Worm (Caenorhabditis elegans): ENCODE data around the gene ins-22.

ins-22 gene

DNA sequence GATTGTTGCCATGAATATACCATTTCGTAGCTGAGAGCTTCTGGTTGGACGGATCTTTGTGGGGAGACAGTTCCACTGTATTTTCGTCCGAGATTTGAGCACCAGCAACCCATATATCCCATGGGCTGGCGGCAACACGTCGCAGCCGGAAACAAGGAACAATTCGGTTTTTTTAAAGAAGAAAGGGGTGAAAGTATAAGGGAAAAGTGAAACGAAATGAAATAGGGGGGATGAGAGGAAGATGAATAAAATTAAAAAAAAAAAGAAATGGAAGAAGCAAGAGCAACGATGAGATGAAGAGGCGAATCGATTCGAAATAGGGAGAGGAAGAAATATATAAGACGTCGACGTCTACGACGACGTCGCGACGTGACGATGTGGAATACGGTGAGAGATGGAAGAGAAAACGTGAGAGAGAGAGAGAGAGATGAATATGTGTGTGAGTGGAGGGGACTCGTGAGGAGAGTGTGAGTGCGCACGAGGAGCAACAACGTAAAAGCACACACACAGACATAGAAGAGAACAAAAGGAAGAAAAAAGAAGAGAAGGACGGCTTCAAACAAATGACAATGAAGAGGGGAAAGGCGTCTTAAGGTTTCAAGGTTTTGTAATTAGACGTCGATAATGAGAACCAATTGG is 9.6 kb upstream of the ins-22 start, which contains the start of gene rgs-1:
Gene rgs-1, minus strand, starts transcription at position 146 of the 639 bp plus-strand sequence.
- TF ChIP-seq dpff-1 (tag; optimal IDR thresholded peaks at IDR 0.05) (no peak), dox-1 (GFP tag; IDR thresholded peaks at IDR 0.05) (no peak), B0019.2 (GFP tag; conservative IDR thresholded peaks at IDR 0.05) (no peak), madf-10 (tag; optimal IDR thresholded peaks at IDR 0.05) (peak; percentile 32), Y67H2A.10 (GFP tag; conservative IDR thresholded peaks at IDR 0.05) (no peak)

DNA sequence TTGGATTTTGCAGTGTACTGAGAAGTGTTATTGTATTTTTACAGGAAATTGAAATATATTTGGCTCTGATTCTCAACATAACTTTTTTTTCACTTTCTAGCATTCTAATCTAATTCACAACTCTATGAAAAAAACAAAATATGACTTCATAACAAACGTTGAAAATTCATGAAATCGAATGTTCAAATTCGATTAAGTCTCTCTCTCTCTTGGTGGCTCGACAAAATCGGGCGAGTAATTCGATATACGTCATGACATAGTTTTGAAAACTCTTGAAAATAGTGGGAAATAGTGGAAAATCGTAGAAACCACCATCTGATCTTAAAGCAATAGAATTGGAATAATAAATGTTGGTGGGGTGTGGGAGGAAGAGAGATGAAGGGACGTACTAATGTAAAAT is 8.1 kb upstream of the ins-22 start:
- TF ChIP-seq rpc-1 (optimal IDR thresholded peaks at IDR 0.05): no peak
- no peak for TF ChIP-seq rpc-1 (tag; optimal IDR thresholded peaks at IDR 0.05)
- TF ChIP-seq ZK185.1 (tag; optimal IDR thresholded peaks at IDR 0.05; ENCODE audit: poor library complexity, severe bottlenecking): no peak
- no peak for TF ChIP-seq tbp1 (GFP tag; optimal IDR thresholded peaks at IDR 0.05)
- TF ChIP-seq ceh-91 (GFP tag; IDR thresholded peaks at IDR 0.05): no peak
- TF ChIP-seq sdz-38 (tag; optimal IDR thresholded peaks at IDR 0.05): no peak

DNA sequence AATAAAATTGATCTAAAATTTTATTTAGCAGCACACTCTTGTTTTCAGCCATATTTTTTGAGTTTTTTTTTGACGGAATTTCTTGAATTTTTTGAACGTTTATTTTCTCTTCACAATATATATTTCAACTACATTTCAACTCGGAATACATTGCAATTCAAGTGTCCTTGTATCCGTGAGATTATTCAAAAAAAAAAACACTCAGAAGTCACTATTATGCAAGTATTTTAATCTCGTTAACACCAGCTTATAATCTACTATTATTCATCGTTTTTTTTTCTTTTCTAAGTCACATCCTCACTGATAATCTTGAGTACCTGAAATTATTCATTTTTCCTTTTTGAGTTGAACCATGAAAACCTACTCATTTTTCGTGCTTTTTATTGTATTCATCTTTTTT is 2.6 kb upstream of the ins-22 start, which contains the start of gene ins-21:
Gene ins-21, plus strand, starts transcription at position 301 of the 400 bp plus-strand sequence.
- TF ChIP-seq F23B12.7 (tag; optimal IDR thresholded peaks at IDR 0.05; ENCODE audit: insufficient read depth) (no peak), let-526 (GFP tag; IDR thresholded peaks at IDR 0.05) (no peak), F10E7.11 (tag; optimal IDR thresholded peaks at IDR 0.05) (no peak), lsy-27 (tag; optimal IDR thresholded peaks at IDR 0.05; ENCODE audit: borderline replicate concordance, insufficient read depth) (no peak), ztf-6 (GFP tag; IDR thresholded peaks at IDR 0.05) (no peak), akir-1 (GFP tag; optimal IDR thresholded peaks at IDR 0.05) (no peak), xnd-1 (tag; optimal IDR thresholded peaks at IDR 0.05) (no peak), B0019.2 (GFP tag; conservative IDR thresholded peaks at IDR 0.05) (no peak), nfya-1 (tag; optimal IDR thresholded peaks at IDR 0.05; ENCODE audit: borderline replicate concordance, insufficient read depth) (no peak), lin-26 (GFP tag; IDR thresholded peaks at IDR 0.05) (no peak), dox-1 (GFP tag; IDR thresholded peaks at IDR 0.05) (no peak), T07F8.4 (tag; optimal IDR thresholded peaks at IDR 0.05) (no peak), sea-2 (GFP tag; IDR thresholded peaks at IDR 0.05) (no peak), ceh-27 (GFP tag; optimal IDR thresholded peaks at IDR 0.05) (no peak), unc-130 (GFP tag; optimal IDR thresholded peaks at IDR 0.05) (no peak), K11D2.4 (GFP tag; IDR thresholded peaks at IDR 0.05) (no peak), F57C9.4 (tag; optimal IDR thresholded peaks at IDR 0.05) (no peak)

DNA sequence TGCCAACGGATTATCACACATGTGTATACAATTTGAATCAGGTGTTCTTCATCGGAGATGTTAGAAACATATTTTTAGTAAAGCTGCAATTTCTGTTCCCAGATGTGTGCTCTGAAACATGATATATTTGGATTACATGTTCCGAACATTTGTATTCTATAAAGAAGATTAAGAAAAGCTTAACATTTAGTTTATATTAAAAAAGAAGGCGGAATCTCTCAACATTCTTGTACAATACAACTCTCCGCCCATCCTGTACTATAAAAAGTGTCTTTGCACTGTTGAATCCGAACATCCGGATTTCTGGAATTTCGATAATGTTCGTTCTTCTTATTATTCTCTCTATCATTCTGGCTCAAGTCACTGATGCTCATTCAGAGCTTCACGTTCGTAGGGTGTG is 1.9 kb downstream of the ins-22 start, which contains the start of gene ins-23:
Gene ins-23, plus strand, starts transcription at position 301 of the 400 bp plus-strand sequence.
- TF ChIP-seq pbrm-1 (GFP tag; IDR thresholded peaks at IDR 0.05) (no peak), K11D2.4 (GFP tag; IDR thresholded peaks at IDR 0.05) (no peak), snpc-1.1 (tag; optimal IDR thresholded peaks at IDR 0.05; ENCODE audit: insufficient read depth) (no peak), hlh-26 (GFP tag; conservative IDR thresholded peaks at IDR 0.05) (no peak), fkh-3 (tag; optimal IDR thresholded peaks at IDR 0.05) (no peak), attf-6 (GFP tag; IDR thresholded peaks at IDR 0.05) (no peak), nhr-120 (GFP tag; IDR thresholded peaks at IDR 0.05) (no peak), egl-18 (GFP tag; IDR thresholded peaks at IDR 0.05) (no peak), nfyb-1 (GFP tag; IDR thresholded peaks at IDR 0.05) (no peak), bed-2 (GFP tag; IDR thresholded peaks at IDR 0.05) (no peak), lin-54 (GFP tag; optimal IDR thresholded peaks at IDR 0.05) (no peak), zim-3 (tag; optimal IDR thresholded peaks at IDR 0.05) (no peak), atf-7 (tag; optimal IDR thresholded peaks at IDR 0.05) (no peak), nfya-2 (GFP tag; IDR thresholded peaks at IDR 0.05) (no peak), F57A8.1 (GFP tag; optimal IDR thresholded peaks at IDR 0.05) (no peak), somi-1 (GFP tag; optimal IDR thresholded peaks at IDR 0.05) (no peak), let-607 (tag; optimal IDR thresholded peaks at IDR 0.05) (no peak), madf-8 (GFP tag; conservative IDR thresholded peaks at IDR 0.05) (no peak)
